Worm (Caenorhabditis elegans): Measurements from ENCODE around the gene srj-5.

Gene srj-5

ce11 chrV:682031-682430 is 29.2 kb upstream of the srj-5 start, which contains the start of gene srx-23:
Gene srx-23 (plus strand): TSS chrV:682331.
- TF ChIP-seq zip-11 (GFP tag; IDR thresholded peaks at IDR 0.05) (no peak), madf-5 (GFP tag; IDR thresholded peaks at IDR 0.05) (no peak), Y5F2A.4 (GFP tag; optimal IDR thresholded peaks at IDR 0.05) (no peak), nhr-11 (tag; optimal IDR thresholded peaks at IDR 0.05) (no peak), F49E8.2 (tag; optimal IDR thresholded peaks at IDR 0.05; ENCODE audit: borderline replicate concordance) (no peak), unc-130 (GFP tag; optimal IDR thresholded peaks at IDR 0.05) (no peak), lim-7 (GFP tag; IDR thresholded peaks at IDR 0.05) (no peak), mxl-3 (GFP tag; optimal IDR thresholded peaks at IDR 0.05) (no peak), dmd-8 (GFP tag; IDR thresholded peaks at IDR 0.05) (no peak), set-16 (GFP tag; IDR thresholded peaks at IDR 0.05) (no peak), dmd-9 (GFP tag; IDR thresholded peaks at IDR 0.05) (no peak), vab-7 (GFP tag; IDR thresholded peaks at IDR 0.05) (no peak)

ce11 chrV:679663-680062 is 26.8 kb upstream of the srj-5 start, which contains the start of gene srx-22:
Gene srx-22 (plus strand): TSS chrV:679963.
- TF ChIP-seq daf-16 (GFP tag; optimal IDR thresholded peaks at IDR 0.05) (no peak), daf-16 (tag; optimal IDR thresholded peaks at IDR 0.05) (no peak), jun-1 (tag; optimal IDR thresholded peaks at IDR 0.05) (no peak), nhr-6 (tag; optimal IDR thresholded peaks at IDR 0.05) (no peak), ctbp-1 (GFP tag; IDR thresholded peaks at IDR 0.05) (no peak), nhr-102 (tag; optimal IDR thresholded peaks at IDR 0.05) (no peak), daf-19 (GFP tag; conservative IDR thresholded peaks at IDR 0.05) (no peak), saeg-2 (GFP tag; IDR thresholded peaks at IDR 0.05) (no peak), hmg-1.1 (GFP tag; IDR thresholded peaks at IDR 0.05) (no peak), ztf-7 (tag; optimal IDR thresholded peaks at IDR 0.05) (no peak), zip-11 (GFP tag; IDR thresholded peaks at IDR 0.05) (no peak), egl-43 (GFP tag; IDR thresholded peaks at IDR 0.05) (no peak), ceh-44 (GFP tag; IDR thresholded peaks at IDR 0.05) (no peak), fos-1 (tag; optimal IDR thresholded peaks at IDR 0.05) (no peak), sdz-12 (GFP tag; optimal IDR thresholded peaks at IDR 0.05) (no peak), arid-1 (GFP tag; conservative IDR thresholded peaks at IDR 0.05) (no peak), mxl-2 (GFP tag; conservative IDR thresholded peaks at IDR 0.05) (no peak)

DNA sequence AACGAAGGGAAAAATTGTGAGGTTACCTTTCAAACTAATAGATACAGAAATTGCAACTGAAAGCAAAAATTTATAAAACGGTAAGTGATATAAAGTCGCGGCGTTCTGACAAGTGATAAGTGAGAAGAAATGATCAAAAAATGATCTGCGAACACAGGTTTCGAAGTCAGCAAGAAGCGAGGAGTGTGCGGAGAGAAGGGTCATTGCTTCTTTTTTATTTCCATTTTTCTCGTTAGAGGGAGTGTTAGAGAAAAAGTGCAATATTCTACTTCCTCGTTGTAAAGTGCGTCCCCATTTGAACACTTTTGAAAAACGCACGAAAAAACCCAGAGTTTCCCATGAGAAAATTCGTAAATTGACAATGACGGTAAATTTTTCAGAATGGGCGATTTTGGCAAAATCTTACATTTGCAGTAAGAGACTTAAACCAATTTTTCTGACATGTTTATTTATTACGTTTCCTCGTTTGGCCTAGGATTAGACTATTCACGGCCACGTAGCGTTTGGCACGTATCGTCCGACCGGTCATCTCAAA is 23.8 kb upstream of the srj-5 start, which contains the start of the genes fbxa-72 and srx-21:
Gene fbxa-72 (minus strand): TSS at position 204 of the 535 bp plus-strand sequence.
Gene srx-21 (plus strand): TSS at position 485 of the 535 bp plus-strand sequence.
- TF ChIP-seq Y48G9A.11 (GFP tag; IDR thresholded peaks at IDR 0.05) (no peak), mes-2 (tag; optimal IDR thresholded peaks at IDR 0.05; ENCODE audit: poor library complexity, severe bottlenecking) (peak; percentile 44), hif-1 (tag; optimal IDR thresholded peaks at IDR 0.05) (peak in 1 of 2 experiments; percentile 57), aha-1 (tag) (peak; percentile 65), ceh-20 (GFP tag; IDR thresholded peaks at IDR 0.05) (no peak), duxl-1 (tag; optimal IDR thresholded peaks at IDR 0.05; ENCODE audit: poor library complexity) (peak; percentile 17), mxl-2 (GFP tag; conservative IDR thresholded peaks at IDR 0.05) (no peak), mxl-3 (GFP tag; optimal IDR thresholded peaks at IDR 0.05) (peak; percentile 36), unc-62 (GFP tag; optimal IDR thresholded peaks at IDR 0.05 in 1 of 2) (peak in 1 of 2 experiments; percentile 80), unc-62 (tag; optimal IDR thresholded peaks at IDR 0.05) (no peak), mdl-1 (tag; optimal IDR thresholded peaks at IDR 0.05) (peak in 1 of 2 experiments; percentile 28), dmd-6 (GFP tag; IDR thresholded peaks at IDR 0.05) (peak; percentile 75), F10B5.3 (tag; optimal IDR thresholded peaks at IDR 0.05) (no peak), nhr-77 (tag; optimal IDR thresholded peaks at IDR 0.05) (peak; percentile 52), nhr-25 (tag; optimal IDR thresholded peaks at IDR 0.05; ENCODE audit: borderline replicate concordance, insufficient read depth) (peak; percentile 51), nhr-28 (tag; optimal IDR thresholded peaks at IDR 0.05) (peak; percentile 90), dve-1 (tag; optimal IDR thresholded peaks at IDR 0.05; ENCODE audit: insufficient read depth) (peak; percentile 43), pqm-1 (tag; optimal IDR thresholded peaks at IDR 0.05) (peak; percentile 62), hlh-11 (tag; optimal IDR thresholded peaks at IDR 0.05) (peak; percentile 52)

Measured in whole organism, L4 larva.